Fruit fly (Drosophila melanogaster) whole organism, embryonic: ENCODE measurements around the gene Cln7.

Experiments
- Abd-B ChIP-seq: fragments of 200-800 bp; sonication (Bioruptor generic); optimal IDR thresholded peaks from 2 replicates; lab custom pipeline; 2018; ENCODE audit warnings: missing biosample characterization, mild to moderate bottlenecking, missing genetic modification characterization, moderate library complexity
- Adf1 ChIP-seq: fragments of 200-800 bp; sonication (Bioruptor generic); IDR thresholded peaks from 2 replicates; pipeline ENCODE4 v1.3.6; 2022; ENCODE audit warnings: missing biosample characterization, missing genetic modification characterization
- Atf6 ChIP-seq: fragments of 200-800 bp; sonication (Bioruptor generic); IDR thresholded peaks from 2 replicates; pipeline ENCODE4 v1.3.6; 2022; ENCODE audit warnings: missing biosample characterization, missing genetic modification characterization
- Bdp1 ChIP-seq: fragments of 200-800 bp; sonication (Bioruptor generic); optimal IDR thresholded peaks from 3 replicates; lab custom pipeline; 2016; ENCODE audit warnings: missing biosample characterization, missing genetic modification characterization
- Bgb ChIP-seq: fragments of 200-800 bp; sonication (Bioruptor generic); IDR thresholded peaks from 2 replicates; pipeline ENCODE4 v1.3.6; 2022; ENCODE audit warnings: missing biosample characterization, missing genetic modification characterization; ENCODE audit not compliant: partially characterized antibody
- CG11696 ChIP-seq: fragments of 200-800 bp; sonication (Bioruptor generic); IDR thresholded peaks from 2 replicates; pipeline ENCODE4 v1.3.6; 2022; ENCODE audit warnings: missing biosample characterization, missing genetic modification characterization
- CG13296 ChIP-seq: fragments of 200-800 bp; sonication (Bioruptor generic); optimal IDR thresholded peaks from 3 replicates; lab custom pipeline; 2018; ENCODE audit warnings: missing biosample characterization, mild to moderate bottlenecking, missing genetic modification characterization
- CG13424 ChIP-seq: fragments of 200-800 bp; sonication (Bioruptor generic); optimal IDR thresholded peaks from 2 replicates; lab custom pipeline; 2019; ENCODE audit warnings: missing biosample characterization, mild to moderate bottlenecking, missing genetic modification characterization, moderate library complexity
- CG13624 ChIP-seq: fragments of 200-800 bp; sonication (Bioruptor generic); optimal IDR thresholded peaks from 2 replicates; lab custom pipeline; 2016; ENCODE audit warnings: missing biosample characterization, missing genetic modification characterization
- CG1529 ChIP-seq: fragments of 200-800 bp; sonication (Bioruptor generic); optimal IDR thresholded peaks from 3 replicates; lab custom pipeline; 2018; ENCODE audit warnings: missing biosample characterization, missing genetic modification characterization
- CG15479 ChIP-seq: fragments of 200-800 bp; sonication (Bioruptor generic); optimal IDR thresholded peaks from 3 replicates; lab custom pipeline; 2019; ENCODE audit warnings: missing biosample characterization, mild to moderate bottlenecking, missing genetic modification characterization, moderate library complexity
- CG17361 ChIP-seq: fragments of 200-800 bp; sonication (Bioruptor generic); IDR thresholded peaks from 3 replicates; pipeline ENCODE4 v1.3.6; 2022; ENCODE audit warnings: missing biosample characterization, missing genetic modification characterization
- CG1832 ChIP-seq: fragments of 200-800 bp; sonication (Bioruptor generic); optimal IDR thresholded peaks from 2 replicates; lab custom pipeline; 2017; ENCODE audit warnings: missing biosample characterization, mild to moderate bottlenecking, missing genetic modification characterization, inconsistent platforms
- CG31224 ChIP-seq: fragments of 200-800 bp; sonication (Bioruptor generic); IDR thresholded peaks from 2 replicates; pipeline ENCODE4 v1.3.6; 2022; ENCODE audit warnings: missing biosample characterization, missing genetic modification characterization
- CG32767 ChIP-seq: fragments of 200-800 bp; sonication (Bioruptor generic); IDR thresholded peaks from 2 replicates; pipeline ENCODE4 v1.3.6; 2022; ENCODE audit warnings: missing biosample characterization, missing genetic modification characterization
- CG4617 ChIP-seq: fragments of 200-800 bp; sonication (Bioruptor generic); optimal IDR thresholded peaks from 3 replicates; lab custom pipeline; 2016; ENCODE audit warnings: missing biosample characterization, missing genetic modification characterization, borderline replicate concordance
- CG5245 ChIP-seq: fragments of 200-800 bp; sonication (Bioruptor generic); optimal IDR thresholded peaks from 3 replicates; lab custom pipeline; 2016; ENCODE audit warnings: missing biosample characterization, missing genetic modification characterization
- CG6175 ChIP-seq: fragments of 200-800 bp; sonication (Bioruptor generic); IDR thresholded peaks from 3 replicates; pipeline ENCODE4 v1.3.6; 2022; ENCODE audit warnings: missing biosample characterization, missing genetic modification characterization
- CG6854 ChIP-seq: fragments of 200-800 bp; sonication (Bioruptor generic); optimal IDR thresholded peaks from 3 replicates; lab custom pipeline; 2017; ENCODE audit warnings: missing biosample characterization, mild to moderate bottlenecking, missing genetic modification characterization
- CG8944 ChIP-seq: fragments of 200-800 bp; sonication (Bioruptor generic); optimal IDR thresholded peaks from 3 replicates; lab custom pipeline; 2016; ENCODE audit warnings: missing biosample characterization, missing genetic modification characterization
- CG9609 ChIP-seq: fragments of 200-800 bp; sonication (Bioruptor generic); optimal IDR thresholded peaks from 3 replicates; lab custom pipeline; 2016; ENCODE audit warnings: missing biosample characterization, missing genetic modification characterization
- D ChIP-seq, 2 experiments: fragments of 200-800 bp in 1 of 2; fragments of >200 bp in 1 of 2; sonication (Bioruptor generic) in 1 of 2; optimal IDR thresholded peaks; 2 replicates in 1 of 2; 3 replicates in 1 of 2; lab custom pipeline; 2017; ENCODE audit warnings: mild to moderate bottlenecking in 1 of 2, missing biosample characterization in 1 of 2, missing genetic modification characterization in 1 of 2, missing genetic modification reagents in 1 of 2
- Dad ChIP-seq: fragments of 200-800 bp; sonication (Bioruptor generic); optimal IDR thresholded peaks from 3 replicates; lab custom pipeline; 2016; ENCODE audit warnings: missing biosample characterization, missing genetic modification characterization
- Dbx ChIP-seq: fragments of 200-800 bp; sonication (Bioruptor generic); IDR thresholded peaks from 3 replicates; pipeline ENCODE4 v1.3.6; 2022; ENCODE audit warnings: missing biosample characterization, missing genetic modification characterization
- Dip3 ChIP-seq: fragments of 200-800 bp; sonication (Bioruptor generic); optimal IDR thresholded peaks from 3 replicates; lab custom pipeline; 2016; ENCODE audit warnings: missing biosample characterization, missing genetic modification characterization
- Drgx ChIP-seq: fragments of 200-800 bp; sonication (Bioruptor generic); IDR thresholded peaks from 2 replicates; pipeline ENCODE4 v1.3.6; 2022; ENCODE audit warnings: missing biosample characterization, missing genetic modification characterization
- MESR4 ChIP-seq: fragments of 200-800 bp; sonication (Bioruptor generic); optimal IDR thresholded peaks from 2 replicates; lab custom pipeline; 2018; ENCODE audit warnings: missing biosample characterization, mild to moderate bottlenecking, missing genetic modification characterization, moderate library complexity
- Meics ChIP-seq: fragments of 200-800 bp; sonication (Bioruptor generic); optimal IDR thresholded peaks from 2 replicates; lab custom pipeline; 2017; ENCODE audit warnings: missing biosample characterization, mild to moderate bottlenecking, missing genetic modification characterization
- Myb ChIP-seq: fragments of 200-800 bp; sonication (Bioruptor generic); optimal IDR thresholded peaks from 2 replicates; lab custom pipeline; 2016; ENCODE audit warnings: missing biosample characterization, missing genetic modification characterization
- NfI ChIP-seq: fragments of 200-800 bp; sonication (Bioruptor generic); optimal IDR thresholded peaks from 3 replicates; lab custom pipeline; 2018; ENCODE audit warnings: missing biosample characterization, mild to moderate bottlenecking, missing genetic modification characterization, moderate library complexity
- Pdp1 ChIP-seq, 2 experiments: fragments of 200-800 bp; sonication (Bioruptor generic); optimal IDR thresholded peaks; 3 replicates each; lab custom pipeline; 2016; ENCODE audit warnings: missing biosample characterization in 2 of 2, missing genetic modification characterization in 2 of 2, mild to moderate bottlenecking in 1 of 2, moderate library complexity in 1 of 2
- Scr ChIP-seq: fragments of 200-800 bp; sonication (Bioruptor generic); IDR thresholded peaks from 2 replicates; pipeline ENCODE4 v1.3.6; 2022; ENCODE audit warnings: missing biosample characterization, missing genetic modification characterization; ENCODE audit not compliant: partially characterized antibody
- Sry-δ ChIP-seq: fragments of 200-800 bp; sonication (Bioruptor generic); optimal IDR thresholded peaks from 2 replicates; lab custom pipeline; 2016; ENCODE audit warnings: missing biosample characterization, missing genetic modification characterization
- Vsx1 ChIP-seq: fragments of 200-800 bp; sonication (Bioruptor generic); optimal IDR thresholded peaks from 2 replicates; lab custom pipeline; 2017; ENCODE audit warnings: missing biosample characterization, mild to moderate bottlenecking, missing genetic modification characterization, missing genetic modification reagents
- btn ChIP-seq: fragments of 200-800 bp; sonication (Bioruptor generic); optimal IDR thresholded peaks from 2 replicates; lab custom pipeline; 2016; ENCODE audit warnings: missing biosample characterization, missing genetic modification characterization
- cato ChIP-seq: fragments of 200-800 bp; sonication (Bioruptor generic); optimal IDR thresholded peaks from 2 replicates; lab custom pipeline; 2016; ENCODE audit warnings: missing biosample characterization, missing genetic modification characterization, borderline replicate concordance
- chif ChIP-seq, 2 experiments: fragments of 200-800 bp; sonication (Bioruptor generic); optimal IDR thresholded peaks; 3 replicates each; lab custom pipeline; 2016; ENCODE audit warnings: missing biosample characterization in 2 of 2, missing genetic modification characterization in 2 of 2
- chinmo ChIP-seq: fragments of 200-800 bp; sonication (Bioruptor generic); IDR thresholded peaks from 4 replicates; pipeline ENCODE4 v1.3.6; 2022; ENCODE audit warnings: missing biosample characterization, missing genetic modification characterization; ENCODE audit not compliant: partially characterized antibody
- esg ChIP-seq: fragments of 200-800 bp; sonication (Bioruptor generic); conservative IDR thresholded peaks from 2 replicates; pipeline ENCODE4 v1.3.6; 2022; ENCODE audit warnings: missing biosample characterization, missing genetic modification characterization
- eyg ChIP-seq: fragments of 200-800 bp; sonication (Bioruptor generic); optimal IDR thresholded peaks from 3 replicates; lab custom pipeline; 2016; ENCODE audit warnings: missing biosample characterization, missing genetic modification characterization
- gfzf ChIP-seq: fragments of 200-800 bp; sonication (Bioruptor generic); optimal IDR thresholded peaks from 2 replicates; lab custom pipeline; 2016; ENCODE audit warnings: missing biosample characterization, mild to moderate bottlenecking, missing genetic modification characterization, moderate library complexity
- hkb ChIP-seq, 2 experiments: fragments of 200-800 bp in 1 of 2; fragments of >200 bp in 1 of 2; sonication (Bioruptor generic) in 1 of 2; IDR thresholded peaks in 1 of 2; optimal IDR thresholded peaks in 1 of 2; 2 replicates each; pipeline versions ENCODE4 v1.3.6 to Lab custom; 2017 to 2022; ENCODE audit warnings: missing biosample characterization in 1 of 2, missing genetic modification characterization in 1 of 2
- hth ChIP-seq: fragments of >200 bp; optimal IDR thresholded peaks from 2 replicates; lab custom pipeline; 2017; ENCODE audit warnings: inconsistent platforms
- psq ChIP-seq: fragments of 200-800 bp; sonication (Bioruptor generic); optimal IDR thresholded peaks from 2 replicates; lab custom pipeline; 2017; ENCODE audit warnings: missing biosample characterization, missing genetic modification characterization
- schlank ChIP-seq: fragments of 200-800 bp; sonication (Bioruptor generic); optimal IDR thresholded peaks from 2 replicates; lab custom pipeline; 2018; ENCODE audit warnings: missing biosample characterization, mild to moderate bottlenecking, missing genetic modification characterization
- scrt ChIP-seq: fragments of 200-800 bp; sonication (Bioruptor generic); optimal IDR thresholded peaks from 2 replicates; lab custom pipeline; 2018; ENCODE audit warnings: missing biosample characterization, mild to moderate bottlenecking, missing genetic modification characterization, moderate library complexity
- tin ChIP-seq: fragments of 200-800 bp; sonication (Bioruptor generic); optimal IDR thresholded peaks from 3 replicates; lab custom pipeline; 2016; ENCODE audit warnings: missing biosample characterization, missing genetic modification characterization
- tio ChIP-seq: fragments of 200-800 bp; sonication (Bioruptor generic); optimal IDR thresholded peaks from 2 replicates; lab custom pipeline; 2017; ENCODE audit warnings: missing biosample characterization, missing genetic modification characterization, inconsistent platforms
- usp ChIP-seq: fragments of >200 bp; optimal IDR thresholded peaks from 2 replicates; lab custom pipeline; 2017; ENCODE audit warnings: missing biosample characterization, missing genetic modification characterization

Cln7 gene

DNA sequence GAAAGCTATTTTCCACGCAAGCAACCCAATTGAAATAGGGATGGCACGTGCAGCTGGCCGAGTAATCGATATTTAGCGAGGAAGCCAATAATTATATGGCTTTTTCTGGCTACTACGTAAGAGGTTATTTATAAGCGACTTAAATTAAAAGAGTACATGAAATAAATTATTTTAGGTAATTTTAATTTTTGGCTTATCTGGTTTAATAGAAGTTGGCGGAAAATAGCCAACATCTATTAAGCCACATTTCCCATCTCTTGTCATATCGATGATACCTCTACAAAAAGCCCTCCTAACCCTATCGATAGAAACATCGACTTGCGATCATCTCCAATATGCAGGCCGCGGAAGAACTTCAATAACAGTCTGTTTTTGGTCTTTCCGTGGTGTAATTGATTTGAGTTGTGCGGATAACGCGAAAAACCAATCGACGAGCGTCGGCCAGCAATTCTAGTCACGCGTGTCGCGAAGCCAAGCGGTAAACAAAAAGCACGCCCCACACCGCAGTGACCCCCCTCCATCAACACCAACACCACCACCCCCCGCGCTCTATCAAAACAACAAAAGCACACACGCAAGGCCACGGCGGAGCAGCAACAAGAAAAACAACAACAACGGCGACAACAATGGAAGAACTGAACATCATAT, 3.1 kb upstream of the Cln7 start, which contains the start of the genes Srp19 and qm (continued):
- TF ChIP-seq CG13424 (tag; lab: Kevin White, UChicago) = peak; percentile 33
- TF ChIP-seq CG13296 (GFP tag; lab: Kevin White, UChicago) = no peak
- TF ChIP-seq eyg (GFP tag; lab: Kevin White, UChicago) = no peak
- TF ChIP-seq hkb (optimal IDR thresholded peaks at IDR 0.05; lab: Kevin White, UChicago) = peak; percentile 68
- TF ChIP-seq hkb (GFP tag; IDR thresholded peaks at IDR 0.05; lab: Robert Waterston, UW) = peak; percentile 35; the same call in 1 of the 2 replicates
- no peak for TF ChIP-seq CG6175 (GFP tag; lab: Robert Waterston, UW)
- TF ChIP-seq Dip3 (GFP tag; lab: Kevin White, UChicago) = peak; percentile 6
- TF ChIP-seq CG31224 (GFP tag; lab: Robert Waterston, UW) = no peak
- no peak for TF ChIP-seq Bdp1 (GFP tag; lab: Kevin White, UChicago)
- TF ChIP-seq Vsx1 (GFP tag; lab: Kevin White, UChicago) = no peak
- TF ChIP-seq Scr = peak; percentile 91
- TF ChIP-seq Adf1 = peak; percentile 41
- peak; percentile 21; the same call in 1 of the 2 replicates for TF ChIP-seq esg (GFP tag; lab: Robert Waterston, UW)
- TF ChIP-seq btn = no peak
- TF ChIP-seq psq (GFP tag; lab: Kevin White, UChicago) = no peak
- TF ChIP-seq scrt (GFP tag; lab: Kevin White, UChicago) = no peak
- peak; percentile 59 for TF ChIP-seq CG6854 (GFP tag; lab: Kevin White, UChicago)
- TF ChIP-seq schlank (tag; lab: Kevin White, UChicago) = no peak
- peak; percentile 59 for TF ChIP-seq Myb (GFP tag; lab: Kevin White, UChicago)
- TF ChIP-seq NfI (GFP tag; lab: Kevin White, UChicago) = peak; percentile 0
- TF ChIP-seq usp (GFP tag; lab: Kevin White, UChicago) = no peak
- TF ChIP-seq Drgx (GFP tag; lab: Robert Waterston, UW) = no peak
- TF ChIP-seq Sry-δ (GFP tag; lab: Kevin White, UChicago) = peak; percentile 94
- TF ChIP-seq CG17361 (GFP tag; lab: Robert Waterston, UW) = peak; percentile 53; the same call in 2 of the 3 replicates
- TF ChIP-seq gfzf (GFP tag; lab: Kevin White, UChicago) = no peak
- no peak for TF ChIP-seq Dad (GFP tag; lab: Kevin White, UChicago)
- peak; percentile 81 for TF ChIP-seq Bgb (GFP tag; lab: Robert Waterston, UW)
- TF ChIP-seq Meics (GFP tag; lab: Kevin White, UChicago) = peak; percentile 14
- TF ChIP-seq D (optimal IDR thresholded peaks at IDR 0.05; lab: Kevin White, UChicago) = no peak
- TF ChIP-seq D (GFP tag; optimal IDR thresholded peaks at IDR 0.05; lab: Kevin White, UChicago) = peak; percentile 26
- no peak for TF ChIP-seq CG32767 (GFP tag; lab: Robert Waterston, UW)
- no peak for TF ChIP-seq hth (lab: Kevin White, UChicago)
- TF ChIP-seq CG15479 (GFP tag; lab: Kevin White, UChicago) = no peak
- peak; percentile 47 for TF ChIP-seq CG8944
- TF ChIP-seq chif (GFP tag; optimal IDR thresholded peaks at IDR 0.05; lab: Kevin White, UChicago) = peak in 1 of 2 experiments; percentile 57
- TF ChIP-seq Pdp1 (GFP tag; optimal IDR thresholded peaks at IDR 0.05; lab: Kevin White, UChicago) = peak; percentile 53 to 62
- no peak for TF ChIP-seq CG9609
- TF ChIP-seq Abd-B (GFP tag; lab: Kevin White, UChicago) = no peak
- peak; percentile 52 for TF ChIP-seq CG13624 (GFP tag; lab: Kevin White, UChicago)
- TF ChIP-seq Dbx (GFP tag; lab: Robert Waterston, UW) = peak; percentile 52; the same call in 2 of the 3 replicates
- peak; percentile 97 for TF ChIP-seq chinmo
- TF ChIP-seq CG1529 = no peak
- TF ChIP-seq CG1832 (GFP tag; lab: Kevin White, UChicago) = no peak
- TF ChIP-seq tio (GFP tag; lab: Kevin White, UChicago) = no peak
- TF ChIP-seq Atf6 = peak; percentile 64
- peak; percentile 71 for TF ChIP-seq MESR4 (GFP tag; lab: Kevin White, UChicago)
- no peak for TF ChIP-seq CG11696 (GFP tag; lab: Robert Waterston, UW)
- peak; percentile 15 for TF ChIP-seq cato (GFP tag; lab: Kevin White, UChicago)
- TF ChIP-seq CG5245 = peak; percentile 27
- peak; percentile 19 for TF ChIP-seq CG4617
- TF ChIP-seq tin (GFP tag; lab: Kevin White, UChicago) = peak; percentile 42
